Fruit fly (Drosophila melanogaster) whole organism, embryonic: ENCODE data around the gene CG14431.

Experiments
- ATbp ChIP-seq: fragments of 200-800 bp; sonication (Bioruptor generic); optimal IDR thresholded peaks from 2 replicates; lab custom pipeline; 2017; ENCODE audit warnings: missing biosample characterization, mild to moderate bottlenecking, missing genetic modification characterization, missing genetic modification reagents
- Ada2b ChIP-seq: fragments of 200-800 bp; sonication (Bioruptor generic); IDR thresholded peaks from 2 replicates; pipeline ENCODE4 v1.3.6; 2022; ENCODE audit warnings: missing biosample characterization, missing genetic modification characterization
- Antp ChIP-seq: fragments of 200-800 bp; sonication (Bioruptor generic); optimal IDR thresholded peaks from 3 replicates; lab custom pipeline; 2016; ENCODE audit warnings: missing biosample characterization, missing genetic modification characterization
- CG10274 ChIP-seq: fragments of 200-800 bp; sonication (Bioruptor generic); optimal IDR thresholded peaks from 3 replicates; lab custom pipeline; 2017; ENCODE audit warnings: missing biosample characterization, mild to moderate bottlenecking, missing genetic modification characterization
- CG11456 ChIP-seq: fragments of 200-800 bp; sonication (Bioruptor generic); IDR thresholded peaks from 3 replicates; pipeline ENCODE4 v1.3.6; 2022; ENCODE audit warnings: missing biosample characterization, missing genetic modification characterization
- CG11504 ChIP-seq: fragments of 200-800 bp; sonication (Bioruptor generic); optimal IDR thresholded peaks from 3 replicates; lab custom pipeline; 2019; ENCODE audit warnings: missing biosample characterization, mild to moderate bottlenecking, missing genetic modification characterization, moderate library complexity
- CG12236 ChIP-seq: fragments of 200-800 bp; sonication (Bioruptor generic); optimal IDR thresholded peaks from 2 replicates; lab custom pipeline; 2016; ENCODE audit warnings: missing biosample characterization, missing genetic modification characterization
- CG15601 ChIP-seq: fragments of 200-800 bp; sonication (Bioruptor generic); optimal IDR thresholded peaks from 3 replicates; lab custom pipeline; 2019; ENCODE audit warnings: missing biosample characterization, mild to moderate bottlenecking, missing genetic modification characterization, moderate library complexity
- CG1603 ChIP-seq: fragments of 200-800 bp; sonication (Bioruptor generic); optimal IDR thresholded peaks from 2 replicates; lab custom pipeline; 2019; ENCODE audit warnings: missing biosample characterization, mild to moderate bottlenecking, missing genetic modification characterization, moderate library complexity
- CG16863 ChIP-seq: fragments of 200-800 bp; sonication (Bioruptor generic); optimal IDR thresholded peaks from 3 replicates; lab custom pipeline; 2016; ENCODE audit warnings: missing biosample characterization, missing genetic modification characterization
- CG2202 ChIP-seq: fragments of 200-800 bp; sonication (Bioruptor generic); optimal IDR thresholded peaks from 2 replicates; lab custom pipeline; 2018; ENCODE audit warnings: missing biosample characterization, mild to moderate bottlenecking, missing genetic modification characterization
- CG2678 ChIP-seq: fragments of 200-800 bp; sonication (Bioruptor generic); optimal IDR thresholded peaks from 3 replicates; lab custom pipeline; 2019; ENCODE audit warnings: missing biosample characterization, mild to moderate bottlenecking, missing genetic modification characterization, moderate library complexity
- CG32532 ChIP-seq: fragments of 200-800 bp; sonication (Bioruptor generic); IDR thresholded peaks from 2 replicates; pipeline ENCODE4 v1.3.6; 2022; ENCODE audit warnings: missing biosample characterization, missing genetic modification characterization
- CG33557 ChIP-seq: fragments of 200-800 bp; sonication (Bioruptor generic); optimal IDR thresholded peaks from 2 replicates; lab custom pipeline; 2019; ENCODE audit warnings: missing biosample characterization, mild to moderate bottlenecking, missing genetic modification characterization, moderate library complexity
- CG6175 ChIP-seq: fragments of 200-800 bp; sonication (Bioruptor generic); IDR thresholded peaks from 3 replicates; pipeline ENCODE4 v1.3.6; 2022; ENCODE audit warnings: missing biosample characterization, missing genetic modification characterization
- CG6791 ChIP-seq: fragments of 200-800 bp; sonication (Bioruptor generic); IDR thresholded peaks from 3 replicates; pipeline ENCODE4 v1.3.6; 2022; ENCODE audit warnings: missing biosample characterization, missing genetic modification characterization; ENCODE audit not compliant: partially characterized antibody
- CG8281 ChIP-seq: fragments of 200-800 bp; sonication (Bioruptor generic); optimal IDR thresholded peaks from 2 replicates; lab custom pipeline; 2018; ENCODE audit warnings: missing biosample characterization, mild to moderate bottlenecking, missing genetic modification characterization, moderate library complexity
- Deaf1 ChIP-seq: fragments of 200-800 bp; optimal IDR thresholded peaks from 3 replicates; lab custom pipeline; 2019; ENCODE audit warnings: missing biosample characterization, mild to moderate bottlenecking, missing genetic modification characterization, moderate library complexity
- Drgx ChIP-seq: fragments of 200-800 bp; sonication (Bioruptor generic); IDR thresholded peaks from 2 replicates; pipeline ENCODE4 v1.3.6; 2022; ENCODE audit warnings: missing biosample characterization, missing genetic modification characterization
- Ets65A ChIP-seq: fragments of 200-800 bp; sonication (Bioruptor generic); peaks from one replicate; lab custom pipeline; 2016; ENCODE audit warnings: missing biosample characterization, missing genetic modification characterization
- HLH3B ChIP-seq: fragments of 200-800 bp; sonication (Bioruptor generic); IDR thresholded peaks from 2 replicates; pipeline ENCODE4 v1.3.6; 2022; ENCODE audit warnings: missing biosample characterization, missing genetic modification characterization
- HLHmδ ChIP-seq: fragments of 200-800 bp; sonication (Bioruptor generic); optimal IDR thresholded peaks from 2 replicates; lab custom pipeline; 2018; ENCODE audit warnings: missing biosample characterization, mild to moderate bottlenecking, missing genetic modification characterization, moderate library complexity
- Hey ChIP-seq: fragments of 200-800 bp; sonication (Bioruptor generic); optimal IDR thresholded peaks from 3 replicates; lab custom pipeline; 2018; ENCODE audit warnings: missing biosample characterization, mild to moderate bottlenecking, missing genetic modification characterization
- Jarid2 ChIP-seq: fragments of 200-800 bp; sonication (Bioruptor generic); optimal IDR thresholded peaks from 3 replicates; lab custom pipeline; 2017; ENCODE audit warnings: mild to moderate bottlenecking, missing biosample characterization, missing genetic modification reagents, missing genetic modification characterization
- NC2β ChIP-seq: fragments of 200-800 bp; sonication (Bioruptor generic); optimal IDR thresholded peaks from 2 replicates; lab custom pipeline; 2016; ENCODE audit warnings: missing biosample characterization, missing genetic modification characterization
- NFAT ChIP-seq: fragments of 200-800 bp; sonication (Bioruptor generic); IDR thresholded peaks from 2 replicates; pipeline ENCODE4 v1.3.6; 2022; ENCODE audit warnings: missing biosample characterization, missing genetic modification characterization
- Nf-YC ChIP-seq: fragments of 200-800 bp; optimal IDR thresholded peaks from 3 replicates; lab custom pipeline; 2019; ENCODE audit warnings: missing biosample characterization, mild to moderate bottlenecking, missing genetic modification characterization, moderate library complexity
- Vsx1 ChIP-seq: fragments of 200-800 bp; sonication (Bioruptor generic); optimal IDR thresholded peaks from 2 replicates; lab custom pipeline; 2017; ENCODE audit warnings: missing biosample characterization, mild to moderate bottlenecking, missing genetic modification characterization, missing genetic modification reagents
- aop ChIP-seq: fragments of 200-800 bp; sonication (Bioruptor generic); IDR thresholded peaks from 2 replicates; pipeline ENCODE4 v1.3.6; 2022; ENCODE audit warnings: missing biosample characterization, missing genetic modification characterization
- cg ChIP-seq: fragments of 200-800 bp; sonication (Bioruptor generic); optimal IDR thresholded peaks from 3 replicates; lab custom pipeline; 2019; ENCODE audit warnings: missing biosample characterization, mild to moderate bottlenecking, missing genetic modification characterization, moderate library complexity
- ci ChIP-seq: fragments of 200-800 bp; sonication (Bioruptor generic); IDR thresholded peaks from 3 replicates; pipeline ENCODE4 v1.3.6; 2022; ENCODE audit warnings: missing biosample characterization, missing genetic modification characterization
- danr ChIP-seq: fragments of 200-800 bp; sonication (Bioruptor generic); IDR thresholded peaks from 2 replicates; pipeline ENCODE4 v1.3.6; 2022; ENCODE audit warnings: missing biosample characterization, missing genetic modification characterization
- eve ChIP-seq, 2 experiments: fragments of >200 bp; optimal IDR thresholded peaks; 2 replicates each; lab custom pipeline; 2017; ENCODE audit warnings: missing biosample characterization in 2 of 2, missing genetic modification characterization in 2 of 2
- gt ChIP-seq: fragments of 200-800 bp; sonication (Bioruptor generic); IDR thresholded peaks from 2 replicates; pipeline ENCODE4 v1.3.6; 2022; ENCODE audit warnings: missing biosample characterization, missing genetic modification characterization
- jing ChIP-seq: fragments of 200-800 bp; sonication (Bioruptor generic); optimal IDR thresholded peaks from 2 replicates; lab custom pipeline; 2018; ENCODE audit warnings: missing biosample characterization, mild to moderate bottlenecking, missing genetic modification characterization
- lab ChIP-seq: fragments of 200-800 bp; sonication (Bioruptor generic); optimal IDR thresholded peaks from 3 replicates; lab custom pipeline; 2017; ENCODE audit warnings: missing biosample characterization, missing genetic modification characterization, mild to moderate bottlenecking, moderate library complexity, missing genetic modification reagents
- nau ChIP-seq: fragments of 200-800 bp; sonication (Bioruptor generic); optimal IDR thresholded peaks from 3 replicates; lab custom pipeline; 2017; ENCODE audit warnings: missing biosample characterization, mild to moderate bottlenecking, missing genetic modification characterization, missing genetic modification reagents
- odd ChIP-seq: fragments of 200-800 bp; sonication (Bioruptor generic); optimal IDR thresholded peaks from 2 replicates; lab custom pipeline; 2017; ENCODE audit warnings: missing biosample characterization, mild to moderate bottlenecking, missing genetic modification characterization
- pnt ChIP-seq: fragments of 200-800 bp; sonication (Bioruptor generic); optimal IDR thresholded peaks from 3 replicates; lab custom pipeline; 2016; ENCODE audit warnings: missing biosample characterization, missing genetic modification characterization
- prd ChIP-seq, 3 experiments: fragments of >200 bp in 2 of 3; fragments of 200-800 bp in 1 of 3; sonication (Bioruptor generic) in 1 of 3; optimal IDR thresholded peaks in 2 of 3; IDR thresholded peaks in 1 of 3; 2 replicates in 2 of 3; 3 replicates in 1 of 3; pipeline versions ENCODE4 v1.3.6 to Lab custom; 2017 to 2022; ENCODE audit warnings: missing biosample characterization in 1 of 3, missing genetic modification characterization in 1 of 3
- repo ChIP-seq: fragments of 200-800 bp; sonication (Bioruptor generic); optimal IDR thresholded peaks from 2 replicates; lab custom pipeline; 2016; ENCODE audit warnings: missing biosample characterization, missing genetic modification characterization
- run ChIP-seq: fragments of 200-800 bp; sonication (Bioruptor generic); optimal IDR thresholded peaks from 3 replicates; lab custom pipeline; 2018; ENCODE audit warnings: missing biosample characterization, mild to moderate bottlenecking, missing genetic modification characterization
- sens ChIP-seq: fragments of 200-800 bp; sonication (Bioruptor generic); peaks from one replicate; lab custom pipeline; 2016; ENCODE audit warnings: missing biosample characterization, missing genetic modification characterization
- sna ChIP-seq: fragments of 200-800 bp; sonication (Bioruptor generic); IDR thresholded peaks from 2 replicates; pipeline ENCODE4 v1.3.6; 2022; ENCODE audit warnings: missing biosample characterization, missing genetic modification characterization; ENCODE audit not compliant: partially characterized antibody
- so ChIP-seq: fragments of 200-800 bp; sonication (Bioruptor generic); IDR thresholded peaks from 3 replicates; pipeline ENCODE4 v1.3.6; 2022; ENCODE audit warnings: missing biosample characterization, missing genetic modification characterization
- sqz ChIP-seq: fragments of 200-800 bp; sonication (Bioruptor generic); optimal IDR thresholded peaks from 3 replicates; lab custom pipeline; 2018; ENCODE audit warnings: missing biosample characterization, mild to moderate bottlenecking, missing genetic modification characterization

The CG14431 gene

dm6 chrX:6908078-6908477 lies at the start of gene CG14431:
Gene CG14431, plus strand, starts transcription at chrX:6908277.
- peak; percentile 27; the same call in 1 of the 2 replicates for TF ChIP-seq Drgx (GFP tag; lab: Robert Waterston, UW)
- TF ChIP-seq eve (GFP tag; optimal IDR thresholded peaks at IDR 0.05; lab: Kevin White, UChicago), result no peak
- peak; percentile 26 for TF ChIP-seq CG11504 (tag; lab: Kevin White, UChicago)
- TF ChIP-seq sqz, result no peak
- TF ChIP-seq Jarid2 (GFP tag; lab: Kevin White, UChicago), result peak; percentile 64
- TF ChIP-seq jing (GFP tag; lab: Kevin White, UChicago), result no peak
- TF ChIP-seq HLHmδ (GFP tag; lab: Kevin White, UChicago), result peak; percentile 7
- peak; percentile 97 for TF ChIP-seq Deaf1 (tag; lab: Kevin White, UChicago)
- TF ChIP-seq prd (optimal IDR thresholded peaks at IDR 0.05; lab: Kevin White, UChicago), result no peak
- TF ChIP-seq prd (GFP tag; IDR thresholded peaks at IDR 0.05; lab: Robert Waterston, UW), result 0 out of 3 replicates have a peak, but pooled peaks have one; percentile 13
- 0 out of 3 replicates have a peak, but pooled peaks have one; percentile 36 for TF ChIP-seq CG6175 (GFP tag; lab: Robert Waterston, UW)
- no peak for TF ChIP-seq Antp (GFP tag; lab: Kevin White, UChicago)
- TF ChIP-seq sens (GFP tag; lab: Kevin White, UChicago), result peak; percentile 27
- TF ChIP-seq ci (GFP tag; lab: Robert Waterston, UW), result 0 out of 3 replicates have a peak, but pooled peaks have one; percentile 12

dm6 chrX:6859245-6859644 lies 48.8 kb upstream of the CG14431 start:
- TF ChIP-seq aop (GFP tag; lab: Robert Waterston, UW) (peak; percentile 14; the same call in 1 of the 2 replicates), cg (GFP tag; lab: Kevin White, UChicago) (peak; percentile 65), CG12236 (GFP tag; lab: Kevin White, UChicago) (no peak)

DNA sequence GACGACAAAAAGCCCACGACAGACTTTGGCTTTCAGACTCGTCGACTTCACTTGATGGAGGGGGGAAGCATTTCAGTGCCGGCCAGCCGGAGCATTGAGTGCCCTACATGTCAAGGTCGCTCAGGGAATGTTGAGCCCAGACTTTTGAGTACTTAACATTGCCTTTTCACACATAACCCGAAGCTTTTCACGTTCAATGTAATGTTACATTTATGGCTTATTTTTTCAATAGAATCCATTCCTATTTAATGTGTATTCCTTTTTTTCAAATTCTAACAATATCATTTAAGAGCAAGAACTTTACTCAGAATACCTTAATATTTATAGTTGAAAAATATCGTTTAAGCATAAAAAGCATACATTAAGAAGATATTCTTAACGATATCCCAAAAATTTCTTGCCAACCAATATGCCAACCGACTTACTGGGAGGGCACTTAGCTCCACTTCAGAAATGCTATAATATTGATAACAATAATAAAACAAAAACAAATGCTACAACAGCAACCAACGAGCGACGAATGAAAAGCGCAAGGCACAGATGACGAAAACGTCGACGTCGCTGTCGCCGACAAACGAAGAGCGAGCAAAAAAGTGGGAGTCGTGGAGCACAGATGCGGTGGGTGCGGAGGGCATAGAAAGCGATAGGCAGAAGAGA lies 48.2 kb upstream of the CG14431 start:
- TF ChIP-seq CG8281 (tag; lab: Kevin White, UChicago) (peak; percentile 66), Vsx1 (GFP tag; lab: Kevin White, UChicago) (peak; percentile 57), NFAT (GFP tag; lab: Robert Waterston, UW) (peak; percentile 64; the same call in 1 of the 2 replicates), NC2β (no peak), run (tag; lab: Kevin White, UChicago) (peak; percentile 23), CG2678 (tag; lab: Kevin White, UChicago) (peak; percentile 92), gt (no peak), CG33557 (GFP tag; lab: Kevin White, UChicago) (no peak), Nf-YC (tag; lab: Kevin White, UChicago) (peak; percentile 74), ATbp (GFP tag; lab: Kevin White, UChicago) (peak; percentile 75), HLH3B (GFP tag; lab: Robert Waterston, UW) (peak; percentile 82), CG32532 (GFP tag; lab: Robert Waterston, UW) (peak; percentile 83), CG15601 (tag; lab: Kevin White, UChicago) (peak; percentile 30), Ets65A (peak; percentile 98), CG1603 (tag; lab: Kevin White, UChicago) (no peak), odd (GFP tag; lab: Kevin White, UChicago) (peak; percentile 14), CG16863 (no peak), Ada2b (GFP tag; lab: Robert Waterston, UW) (peak; percentile 49), danr (GFP tag; lab: Robert Waterston, UW) (peak; percentile 57), nau (GFP tag; lab: Kevin White, UChicago) (peak; percentile 71), CG11456 (peak; percentile 79), lab (GFP tag; lab: Kevin White, UChicago) (peak; percentile 84), Hey (tag; lab: Kevin White, UChicago) (no peak), repo (GFP tag; lab: Kevin White, UChicago) (peak; percentile 58), sna (no peak), CG2202 (tag; lab: Kevin White, UChicago) (no peak), so (0 out of 3 replicates have a peak, but pooled peaks have one; percentile 30), CG6791 (GFP tag; lab: Robert Waterston, UW) (no peak), CG10274 (GFP tag; lab: Kevin White, UChicago) (peak; percentile 100), pnt (GFP tag; lab: Kevin White, UChicago) (peak; percentile 84)
